Fruit fly (Drosophila melanogaster) whole organism, embryonic: ENCODE results near the gene arm.

Source experiments
- C15 ChIP-seq: fragments of 200-800 bp; sonication (Bioruptor generic); IDR thresholded peaks from 3 replicates; pipeline ENCODE4 v1.3.6; 2022; ENCODE audit warnings: missing biosample characterization, missing genetic modification characterization
- CG10366 ChIP-seq: fragments of 200-800 bp; sonication (Bioruptor generic); IDR thresholded peaks from 2 replicates; pipeline ENCODE4 v1.3.6; 2022; ENCODE audit warnings: missing biosample characterization, missing genetic modification characterization
- CG11247 ChIP-seq: fragments of 200-800 bp; sonication (Bioruptor generic); IDR thresholded peaks from 2 replicates; pipeline ENCODE4 v1.3.6; 2022; ENCODE audit warnings: missing biosample characterization, missing genetic modification characterization
- CG11398 ChIP-seq: fragments of 200-800 bp; sonication (Bioruptor generic); optimal IDR thresholded peaks from 2 replicates; lab custom pipeline; 2016; ENCODE audit warnings: missing biosample characterization, missing genetic modification characterization
- CG12942 ChIP-seq: fragments of 200-800 bp; sonication (Bioruptor generic); optimal IDR thresholded peaks from 3 replicates; lab custom pipeline; 2016; ENCODE audit warnings: missing biosample characterization, missing genetic modification characterization
- CG14014 ChIP-seq: fragments of 200-800 bp; sonication (Bioruptor generic); IDR thresholded peaks from 2 replicates; pipeline ENCODE4 v1.3.6; 2022; ENCODE audit warnings: missing biosample characterization, missing genetic modification characterization
- CG15073 ChIP-seq: fragments of 200-800 bp; sonication (Bioruptor generic); optimal IDR thresholded peaks from 2 replicates; lab custom pipeline; 2016; ENCODE audit warnings: missing biosample characterization, missing genetic modification characterization
- CG17612 ChIP-seq: fragments of 200-800 bp; sonication (Bioruptor generic); IDR thresholded peaks from 2 replicates; pipeline ENCODE4 v1.3.6; 2022; ENCODE audit warnings: missing biosample characterization, missing genetic modification characterization
- CG18619 ChIP-seq: fragments of 200-800 bp; sonication (Bioruptor generic); optimal IDR thresholded peaks from 3 replicates; lab custom pipeline; 2017; ENCODE audit warnings: missing biosample characterization, mild to moderate bottlenecking, missing genetic modification characterization
- CG2678 ChIP-seq: fragments of 200-800 bp; sonication (Bioruptor generic); optimal IDR thresholded peaks from 3 replicates; lab custom pipeline; 2019; ENCODE audit warnings: missing biosample characterization, mild to moderate bottlenecking, missing genetic modification characterization, moderate library complexity
- CG2889 ChIP-seq: fragments of 200-800 bp; sonication (Bioruptor generic); IDR thresholded peaks from 3 replicates; pipeline ENCODE4 v1.3.6; 2022; ENCODE audit warnings: missing biosample characterization, missing genetic modification characterization
- CG32767 ChIP-seq: fragments of 200-800 bp; sonication (Bioruptor generic); IDR thresholded peaks from 2 replicates; pipeline ENCODE4 v1.3.6; 2022; ENCODE audit warnings: missing biosample characterization, missing genetic modification characterization
- CG4424 ChIP-seq: fragments of 200-800 bp; sonication (Bioruptor generic); optimal IDR thresholded peaks from 3 replicates; lab custom pipeline; 2016; ENCODE audit warnings: missing biosample characterization, missing genetic modification characterization
- CG5180 ChIP-seq: fragments of 200-800 bp; sonication (Bioruptor generic); optimal IDR thresholded peaks from 3 replicates; lab custom pipeline; 2017; ENCODE audit warnings: missing biosample characterization, missing genetic modification characterization, mild to moderate bottlenecking, moderate library complexity, missing genetic modification reagents
- CG6254 ChIP-seq: fragments of 200-800 bp; sonication (Bioruptor generic); optimal IDR thresholded peaks from 3 replicates; lab custom pipeline; 2017; ENCODE audit warnings: mild to moderate bottlenecking, missing biosample characterization, missing genetic modification reagents, missing genetic modification characterization
- CG6765 ChIP-seq: fragments of 200-800 bp; sonication (Bioruptor generic); optimal IDR thresholded peaks from 3 replicates; lab custom pipeline; 2017; ENCODE audit warnings: missing biosample characterization, mild to moderate bottlenecking, missing genetic modification characterization
- CG7271 ChIP-seq: fragments of 200-800 bp; sonication (Bioruptor generic); optimal IDR thresholded peaks from 2 replicates; lab custom pipeline; 2018; ENCODE audit warnings: missing biosample characterization, mild to moderate bottlenecking, missing genetic modification characterization, moderate library complexity
- CG7357 ChIP-seq: fragments of 200-800 bp; sonication (Bioruptor generic); IDR thresholded peaks from 3 replicates; pipeline ENCODE4 v1.3.6; 2022; ENCODE audit warnings: missing biosample characterization, missing genetic modification characterization
- CG7745 ChIP-seq: fragments of 200-800 bp; sonication (Bioruptor generic); optimal IDR thresholded peaks from 2 replicates; lab custom pipeline; 2018; ENCODE audit warnings: missing biosample characterization, mild to moderate bottlenecking, missing genetic modification characterization, moderate library complexity
- CG7987 ChIP-seq: fragments of 200-800 bp; sonication (Bioruptor generic); optimal IDR thresholded peaks from 2 replicates; lab custom pipeline; 2018; ENCODE audit warnings: missing biosample characterization, mild to moderate bottlenecking, missing genetic modification characterization, moderate library complexity
- Chrac-16 ChIP-seq: fragments of 200-800 bp; sonication (Bioruptor generic); optimal IDR thresholded peaks from 3 replicates; lab custom pipeline; 2016; ENCODE audit warnings: missing biosample characterization, missing genetic modification characterization
- Dad ChIP-seq: fragments of 200-800 bp; sonication (Bioruptor generic); optimal IDR thresholded peaks from 3 replicates; lab custom pipeline; 2016; ENCODE audit warnings: missing biosample characterization, missing genetic modification characterization
- Doc2 ChIP-seq: fragments of 200-800 bp; sonication (Bioruptor generic); IDR thresholded peaks from 2 replicates; pipeline ENCODE4 v1.3.6; 2022; ENCODE audit warnings: missing biosample characterization, missing genetic modification characterization
- Drgx ChIP-seq: fragments of 200-800 bp; sonication (Bioruptor generic); IDR thresholded peaks from 2 replicates; pipeline ENCODE4 v1.3.6; 2022; ENCODE audit warnings: missing biosample characterization, missing genetic modification characterization
- E2f2 ChIP-seq: fragments of 200-800 bp; sonication (Bioruptor generic); IDR thresholded peaks from 2 replicates; pipeline ENCODE4 v1.3.6; 2022; ENCODE audit warnings: missing biosample characterization, missing genetic modification characterization
- Elba2 ChIP-seq: fragments of 200-800 bp; sonication (Bioruptor generic); optimal IDR thresholded peaks from 3 replicates; lab custom pipeline; 2016; ENCODE audit warnings: missing biosample characterization, missing genetic modification characterization
- HLH54F ChIP-seq: fragments of 200-800 bp; sonication (Bioruptor generic); optimal IDR thresholded peaks from 3 replicates; lab custom pipeline; 2016; ENCODE audit warnings: missing biosample characterization, missing genetic modification characterization
- Jarid2 ChIP-seq: fragments of 200-800 bp; sonication (Bioruptor generic); optimal IDR thresholded peaks from 3 replicates; lab custom pipeline; 2017; ENCODE audit warnings: mild to moderate bottlenecking, missing biosample characterization, missing genetic modification reagents, missing genetic modification characterization
- MESR4 ChIP-seq: fragments of 200-800 bp; sonication (Bioruptor generic); optimal IDR thresholded peaks from 2 replicates; lab custom pipeline; 2018; ENCODE audit warnings: missing biosample characterization, mild to moderate bottlenecking, missing genetic modification characterization, moderate library complexity
- Meics ChIP-seq: fragments of 200-800 bp; sonication (Bioruptor generic); optimal IDR thresholded peaks from 2 replicates; lab custom pipeline; 2017; ENCODE audit warnings: missing biosample characterization, mild to moderate bottlenecking, missing genetic modification characterization
- NC2β ChIP-seq: fragments of 200-800 bp; sonication (Bioruptor generic); optimal IDR thresholded peaks from 2 replicates; lab custom pipeline; 2016; ENCODE audit warnings: missing biosample characterization, missing genetic modification characterization
- NK7.1 ChIP-seq: fragments of 200-800 bp; sonication (Bioruptor generic); optimal IDR thresholded peaks from 3 replicates; lab custom pipeline; 2016; ENCODE audit warnings: missing biosample characterization, missing genetic modification characterization
- Xrp1 ChIP-seq: fragments of 200-800 bp; sonication (Bioruptor generic); IDR thresholded peaks from 2 replicates; pipeline ENCODE4 v1.3.6; 2022; ENCODE audit warnings: missing biosample characterization, missing genetic modification characterization
- al ChIP-seq: fragments of 200-800 bp; sonication (Bioruptor generic); IDR thresholded peaks from 2 replicates; pipeline ENCODE4 v1.3.6; 2022; ENCODE audit warnings: missing biosample characterization, missing genetic modification characterization
- aop ChIP-seq: fragments of 200-800 bp; sonication (Bioruptor generic); IDR thresholded peaks from 2 replicates; pipeline ENCODE4 v1.3.6; 2022; ENCODE audit warnings: missing biosample characterization, missing genetic modification characterization
- ato ChIP-seq: fragments of 200-800 bp; sonication (Bioruptor generic); IDR thresholded peaks from 2 replicates; pipeline ENCODE4 v1.3.6; 2022; ENCODE audit warnings: missing biosample characterization, missing genetic modification characterization; ENCODE audit not compliant: partially characterized antibody
- bigmax ChIP-seq: fragments of 200-800 bp; sonication (Bioruptor generic); optimal IDR thresholded peaks from 2 replicates; lab custom pipeline; 2018; ENCODE audit warnings: missing biosample characterization, mild to moderate bottlenecking, missing genetic modification characterization
- croc ChIP-seq: fragments of 200-800 bp; sonication (Bioruptor generic); conservative IDR thresholded peaks from 3 replicates; pipeline ENCODE4 v1.3.6; 2022; ENCODE audit warnings: missing biosample characterization, missing genetic modification characterization
- dati ChIP-seq: fragments of 200-800 bp; sonication (Bioruptor generic); IDR thresholded peaks from 2 replicates; pipeline ENCODE4 v1.3.6; 2022; ENCODE audit warnings: missing biosample characterization, missing genetic modification characterization
- ind ChIP-seq: fragments of 200-800 bp; sonication (Bioruptor generic); optimal IDR thresholded peaks from 3 replicates; lab custom pipeline; 2016; ENCODE audit warnings: missing biosample characterization, missing genetic modification characterization
- kay ChIP-seq: fragments of 200-800 bp; sonication (Bioruptor generic); optimal IDR thresholded peaks from 2 replicates; lab custom pipeline; 2016; ENCODE audit warnings: missing biosample characterization, missing genetic modification characterization
- lmd ChIP-seq: fragments of 200-800 bp; sonication (Bioruptor generic); IDR thresholded peaks from 2 replicates; pipeline ENCODE4 v1.3.6; 2022; ENCODE audit warnings: missing biosample characterization, missing genetic modification characterization
- luna ChIP-seq: fragments of 200-800 bp; sonication (Bioruptor generic); optimal IDR thresholded peaks from 2 replicates; lab custom pipeline; 2016; ENCODE audit warnings: missing biosample characterization, missing genetic modification characterization
- maf-S ChIP-seq: fragments of 200-800 bp; sonication (Bioruptor generic); optimal IDR thresholded peaks from 2 replicates; lab custom pipeline; 2016; ENCODE audit warnings: missing biosample characterization, missing genetic modification characterization
- odd ChIP-seq: fragments of 200-800 bp; sonication (Bioruptor generic); optimal IDR thresholded peaks from 2 replicates; lab custom pipeline; 2017; ENCODE audit warnings: missing biosample characterization, mild to moderate bottlenecking, missing genetic modification characterization
- sens-2 ChIP-seq: fragments of 200-800 bp; sonication (Bioruptor generic); IDR thresholded peaks from 2 replicates; pipeline ENCODE4 v1.3.6; 2022; ENCODE audit warnings: missing biosample characterization, missing genetic modification characterization
- sna ChIP-seq: fragments of 200-800 bp; sonication (Bioruptor generic); IDR thresholded peaks from 2 replicates; pipeline ENCODE4 v1.3.6; 2022; ENCODE audit warnings: missing biosample characterization, missing genetic modification characterization; ENCODE audit not compliant: partially characterized antibody
- tna ChIP-seq: fragments of 200-800 bp; sonication (Bioruptor generic); IDR thresholded peaks from 2 replicates; pipeline ENCODE4 v1.3.6; 2022; ENCODE audit warnings: missing biosample characterization, missing genetic modification characterization; ENCODE audit not compliant: partially characterized antibody
- toy ChIP-seq: fragments of 200-800 bp; sonication (Bioruptor generic); IDR thresholded peaks from 2 replicates; pipeline ENCODE4 v1.3.6; 2022; ENCODE audit warnings: missing biosample characterization, missing genetic modification characterization
- twi ChIP-seq: fragments of 200-800 bp; optimal IDR thresholded peaks from 2 replicates; lab custom pipeline; 2019; ENCODE audit warnings: missing biosample characterization, mild to moderate bottlenecking, missing genetic modification characterization, moderate library complexity

Gene arm

DNA sequence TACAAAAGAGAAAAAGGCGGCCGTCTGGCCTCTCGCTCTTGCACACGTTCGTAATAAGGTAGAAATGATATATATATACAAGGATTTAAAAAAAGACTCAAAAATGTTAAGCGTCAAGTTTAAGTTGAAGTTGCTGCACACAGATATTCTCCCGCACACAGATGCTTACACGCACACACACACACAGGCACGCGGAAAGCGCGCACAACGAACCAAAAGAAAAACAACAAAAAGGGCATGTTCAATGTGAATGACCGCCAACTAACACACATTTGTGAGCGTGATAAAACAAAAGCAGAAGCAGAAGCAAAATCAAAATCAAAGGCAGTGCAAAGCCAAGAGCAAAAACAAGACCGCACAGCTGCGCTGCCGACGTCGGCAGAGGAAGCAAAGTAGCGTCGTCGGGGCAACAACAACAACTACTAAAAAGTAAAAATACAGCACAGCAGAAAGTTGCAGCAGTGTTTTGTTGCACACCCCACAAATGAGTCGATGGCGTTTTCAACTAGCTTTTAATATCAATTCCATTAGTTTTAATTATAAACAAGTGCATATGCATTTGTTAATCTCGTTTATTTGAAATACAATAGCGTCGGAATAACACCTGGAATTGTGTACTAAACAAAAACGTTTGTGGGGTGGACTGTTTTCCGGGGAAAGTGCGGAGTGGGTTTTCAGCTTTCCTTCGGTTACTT, 46.9 kb upstream of the arm start (continued):
- peak; percentile 43 for TF ChIP-seq bigmax (GFP tag; lab: Kevin White, UChicago)
- peak; percentile 93 for TF ChIP-seq ind (GFP tag; lab: Kevin White, UChicago)
- TF ChIP-seq ato (GFP tag; lab: Robert Waterston, UW) = no peak
- peak; percentile 93 for TF ChIP-seq aop (GFP tag; lab: Robert Waterston, UW)
- TF ChIP-seq Elba2 (GFP tag; lab: Kevin White, UChicago) = peak; percentile 64
- TF ChIP-seq maf-S (GFP tag; lab: Kevin White, UChicago) = peak; percentile 92
- no peak for TF ChIP-seq tna (GFP tag; lab: Robert Waterston, UW)
- TF ChIP-seq HLH54F (GFP tag; lab: Kevin White, UChicago) = peak; percentile 90
- peak; percentile 92 for TF ChIP-seq CG11398
- peak; percentile 98 for TF ChIP-seq Drgx (GFP tag; lab: Robert Waterston, UW)
- TF ChIP-seq CG12942 = peak; percentile 93
- TF ChIP-seq E2f2 = peak; percentile 75
- TF ChIP-seq CG4424 (GFP tag; lab: Kevin White, UChicago) = peak; percentile 98
- peak; percentile 97 for TF ChIP-seq CG6254 (GFP tag; lab: Kevin White, UChicago)
- peak; percentile 77 for TF ChIP-seq CG15073 (GFP tag; lab: Kevin White, UChicago)
- peak; percentile 96 for TF ChIP-seq Chrac-16 (GFP tag; lab: Kevin White, UChicago)
- TF ChIP-seq MESR4 (GFP tag; lab: Kevin White, UChicago) = peak; percentile 64
- peak; percentile 95 for TF ChIP-seq croc (GFP tag; lab: Robert Waterston, UW)
- peak; percentile 97 for TF ChIP-seq sens-2 (GFP tag; lab: Robert Waterston, UW)
- peak; percentile 85; the same call in 2 of the 3 replicates for TF ChIP-seq C15 (GFP tag; lab: Robert Waterston, UW)
- peak; percentile 87 for TF ChIP-seq CG5180
- peak; percentile 93 for TF ChIP-seq CG18619
- peak; percentile 91 for TF ChIP-seq CG11247 (GFP tag; lab: Robert Waterston, UW)
- TF ChIP-seq CG7987 = peak; percentile 87
- peak; percentile 95 for TF ChIP-seq CG10366 (GFP tag; lab: Robert Waterston, UW)
- peak; percentile 90 for TF ChIP-seq CG14014 (GFP tag; lab: Robert Waterston, UW)
- TF ChIP-seq Doc2 (GFP tag; lab: Robert Waterston, UW) = no peak
- TF ChIP-seq lmd = peak; percentile 95
- TF ChIP-seq dati (GFP tag; lab: Robert Waterston, UW) = peak; percentile 93
- TF ChIP-seq CG2889 = peak; percentile 86
- TF ChIP-seq CG32767 (GFP tag; lab: Robert Waterston, UW) = peak; percentile 94
- peak; percentile 89 for TF ChIP-seq CG7745 (tag; lab: Kevin White, UChicago)
- TF ChIP-seq NK7.1 (GFP tag; lab: Kevin White, UChicago) = peak; percentile 88
- peak; percentile 93 for TF ChIP-seq twi (tag; lab: Kevin White, UChicago)
- TF ChIP-seq CG17612 (GFP tag; lab: Robert Waterston, UW) = peak; percentile 68; the same call in 1 of the 2 replicates
- peak; percentile 75 for TF ChIP-seq toy (GFP tag; lab: Robert Waterston, UW)
- TF ChIP-seq luna = peak; percentile 37
- TF ChIP-seq CG7271 (tag; lab: Kevin White, UChicago) = peak; percentile 94
- TF ChIP-seq Xrp1 = peak; percentile 99
- peak; percentile 97 for TF ChIP-seq NC2β
- peak; percentile 96 for TF ChIP-seq CG2678 (tag; lab: Kevin White, UChicago)
- peak; percentile 84 for TF ChIP-seq Meics (GFP tag; lab: Kevin White, UChicago)
- TF ChIP-seq al (GFP tag; lab: Robert Waterston, UW) = peak; percentile 68
- peak; percentile 64 for TF ChIP-seq CG6765
- peak; percentile 79 for TF ChIP-seq kay
- TF ChIP-seq Dad = peak; percentile 90
- TF ChIP-seq CG7357 = peak; percentile 85
- TF ChIP-seq odd (GFP tag; lab: Kevin White, UChicago) = peak; percentile 94
- TF ChIP-seq sna = no peak
- peak; percentile 62 for TF ChIP-seq Jarid2 (GFP tag; lab: Kevin White, UChicago)
